Fruit fly (Drosophila melanogaster) whole organism, embryonic: Measurements from ENCODE around the gene RpS7.

Experiments
- Blimp-1 ChIP-seq: fragments of 200-800 bp; sonication (Bioruptor generic); optimal IDR thresholded peaks from 3 replicates; lab custom pipeline; 2018; ENCODE audit warnings: missing biosample characterization, missing genetic modification characterization, mild to moderate bottlenecking, moderate library complexity, missing genetic modification reagents
- CG11560 ChIP-seq: fragments of 200-800 bp; sonication (Bioruptor generic); IDR thresholded peaks from 3 replicates; pipeline ENCODE4 v1.3.6; 2022; ENCODE audit warnings: missing biosample characterization, missing genetic modification characterization
- CG12155 ChIP-seq: fragments of 200-800 bp; sonication (Bioruptor generic); optimal IDR thresholded peaks from 3 replicates; lab custom pipeline; 2016; ENCODE audit warnings: missing biosample characterization, missing genetic modification characterization
- CG12391 ChIP-seq: fragments of 200-800 bp; sonication (Bioruptor generic); optimal IDR thresholded peaks from 3 replicates; lab custom pipeline; 2018; ENCODE audit warnings: missing biosample characterization, mild to moderate bottlenecking, missing genetic modification characterization, moderate library complexity
- CG15269 ChIP-seq: fragments of 200-800 bp; sonication (Bioruptor generic); optimal IDR thresholded peaks from 2 replicates; lab custom pipeline; 2018; ENCODE audit warnings: missing biosample characterization, mild to moderate bottlenecking, missing genetic modification characterization, moderate library complexity
- CG15514 ChIP-seq: fragments of 200-800 bp; sonication (Bioruptor generic); optimal IDR thresholded peaks from 3 replicates; lab custom pipeline; 2017; ENCODE audit warnings: missing biosample characterization, missing genetic modification characterization, mild to moderate bottlenecking, moderate library complexity, missing genetic modification reagents
- CG17361 ChIP-seq: fragments of 200-800 bp; sonication (Bioruptor generic); IDR thresholded peaks from 3 replicates; pipeline ENCODE4 v1.3.6; 2022; ENCODE audit warnings: missing biosample characterization, missing genetic modification characterization
- CG32532 ChIP-seq: fragments of 200-800 bp; sonication (Bioruptor generic); IDR thresholded peaks from 2 replicates; pipeline ENCODE4 v1.3.6; 2022; ENCODE audit warnings: missing biosample characterization, missing genetic modification characterization
- CG3281 ChIP-seq: fragments of 200-800 bp; sonication (Bioruptor generic); optimal IDR thresholded peaks from 3 replicates; lab custom pipeline; 2017; ENCODE audit warnings: missing biosample characterization, mild to moderate bottlenecking, missing genetic modification characterization
- CG6813 ChIP-seq: fragments of 200-800 bp; sonication (Bioruptor generic); optimal IDR thresholded peaks from 2 replicates; lab custom pipeline; 2017; ENCODE audit warnings: missing biosample characterization, missing genetic modification characterization, mild to moderate bottlenecking, moderate library complexity, missing genetic modification reagents
- CG8281 ChIP-seq: fragments of 200-800 bp; sonication (Bioruptor generic); optimal IDR thresholded peaks from 2 replicates; lab custom pipeline; 2018; ENCODE audit warnings: missing biosample characterization, mild to moderate bottlenecking, missing genetic modification characterization, moderate library complexity
- CG8359 ChIP-seq: fragments of 200-800 bp; sonication (Bioruptor generic); optimal IDR thresholded peaks from 2 replicates; lab custom pipeline; 2017; ENCODE audit warnings: missing biosample characterization, mild to moderate bottlenecking, missing genetic modification characterization, borderline replicate concordance
- CoRest ChIP-seq: fragments of 200-800 bp; sonication (Bioruptor generic); optimal IDR thresholded peaks from 3 replicates; lab custom pipeline; 2018; ENCODE audit warnings: missing biosample characterization, mild to moderate bottlenecking, missing genetic modification characterization, moderate library complexity
- Dek ChIP-seq: fragments of 200-800 bp; sonication (Bioruptor generic); optimal IDR thresholded peaks from 3 replicates; lab custom pipeline; 2019; ENCODE audit warnings: missing biosample characterization, mild to moderate bottlenecking, missing genetic modification characterization, moderate library complexity
- Dfd ChIP-seq, 2 experiments: fragments of >200 bp; optimal IDR thresholded peaks; 2 replicates each; lab custom pipeline; 2017; ENCODE audit warnings: missing biosample characterization in 2 of 2, missing genetic modification characterization in 2 of 2
- Gsc ChIP-seq: fragments of 200-800 bp; sonication (Bioruptor generic); IDR thresholded peaks from 2 replicates; pipeline ENCODE4 v1.3.6; 2022; ENCODE audit warnings: missing biosample characterization, missing genetic modification characterization
- H2.0 ChIP-seq: fragments of 200-800 bp; sonication (Bioruptor generic); IDR thresholded peaks from 2 replicates; pipeline ENCODE4 v1.3.6; 2022; ENCODE audit warnings: missing biosample characterization, missing genetic modification characterization
- HmgZ ChIP-seq: fragments of 200-800 bp; sonication (Bioruptor generic); optimal IDR thresholded peaks from 2 replicates; lab custom pipeline; 2018; ENCODE audit warnings: missing biosample characterization, mild to moderate bottlenecking, missing genetic modification characterization
- Hsf ChIP-seq: fragments of 200-800 bp; sonication (Bioruptor generic); optimal IDR thresholded peaks from 3 replicates; lab custom pipeline; 2016; ENCODE audit warnings: missing biosample characterization, missing genetic modification characterization
- Lim3 ChIP-seq: fragments of 200-800 bp; sonication (Bioruptor generic); IDR thresholded peaks from 2 replicates; pipeline ENCODE4 v1.3.6; 2022; ENCODE audit warnings: missing biosample characterization, missing genetic modification characterization
- Myb ChIP-seq: fragments of 200-800 bp; sonication (Bioruptor generic); optimal IDR thresholded peaks from 2 replicates; lab custom pipeline; 2016; ENCODE audit warnings: missing biosample characterization, missing genetic modification characterization
- NC2β ChIP-seq: fragments of 200-800 bp; sonication (Bioruptor generic); optimal IDR thresholded peaks from 2 replicates; lab custom pipeline; 2016; ENCODE audit warnings: missing biosample characterization, missing genetic modification characterization
- NFAT ChIP-seq: fragments of 200-800 bp; sonication (Bioruptor generic); IDR thresholded peaks from 2 replicates; pipeline ENCODE4 v1.3.6; 2022; ENCODE audit warnings: missing biosample characterization, missing genetic modification characterization
- Nf-YC ChIP-seq: fragments of 200-800 bp; optimal IDR thresholded peaks from 3 replicates; lab custom pipeline; 2019; ENCODE audit warnings: missing biosample characterization, mild to moderate bottlenecking, missing genetic modification characterization, moderate library complexity
- Oaz ChIP-seq: fragments of 200-800 bp; sonication (Bioruptor generic); IDR thresholded peaks from 2 replicates; pipeline ENCODE4 v1.3.6; 2022; ENCODE audit warnings: missing biosample characterization, missing genetic modification characterization
- Opbp ChIP-seq: fragments of 200-800 bp; sonication (Bioruptor generic); IDR thresholded peaks from 3 replicates; pipeline ENCODE4 v1.3.6; 2022; ENCODE audit warnings: missing biosample characterization, missing genetic modification characterization; ENCODE audit not compliant: partially characterized antibody
- Sox100B ChIP-seq: fragments of 200-800 bp; sonication (Bioruptor generic); optimal IDR thresholded peaks from 3 replicates; lab custom pipeline; 2018; ENCODE audit warnings: missing biosample characterization, mild to moderate bottlenecking, missing genetic modification characterization
- Spps ChIP-seq: fragments of 200-800 bp; sonication (Bioruptor generic); optimal IDR thresholded peaks from 2 replicates; lab custom pipeline; 2018; ENCODE audit warnings: missing biosample characterization, mild to moderate bottlenecking, missing genetic modification characterization
- Sry-β ChIP-seq: fragments of 200-800 bp; sonication (Bioruptor generic); optimal IDR thresholded peaks from 2 replicates; lab custom pipeline; 2018; ENCODE audit warnings: missing biosample characterization, mild to moderate bottlenecking, missing genetic modification characterization, moderate library complexity
- amos ChIP-seq: fragments of 200-800 bp; sonication (Bioruptor generic); IDR thresholded peaks from 2 replicates; pipeline ENCODE4 v1.3.6; 2022; ENCODE audit warnings: missing biosample characterization, missing genetic modification characterization; ENCODE audit not compliant: partially characterized antibody
- bbx ChIP-seq: fragments of 200-800 bp; sonication (Bioruptor generic); IDR thresholded peaks from 2 replicates; pipeline ENCODE4 v1.3.6; 2022; ENCODE audit warnings: missing biosample characterization, missing genetic modification characterization; ENCODE audit not compliant: partially characterized antibody
- btn ChIP-seq: fragments of 200-800 bp; sonication (Bioruptor generic); optimal IDR thresholded peaks from 2 replicates; lab custom pipeline; 2016; ENCODE audit warnings: missing biosample characterization, missing genetic modification characterization
- chif ChIP-seq, 2 experiments: fragments of 200-800 bp; sonication (Bioruptor generic); optimal IDR thresholded peaks; 3 replicates each; lab custom pipeline; 2016; ENCODE audit warnings: missing biosample characterization in 2 of 2, missing genetic modification characterization in 2 of 2
- chinmo ChIP-seq: fragments of 200-800 bp; sonication (Bioruptor generic); IDR thresholded peaks from 4 replicates; pipeline ENCODE4 v1.3.6; 2022; ENCODE audit warnings: missing biosample characterization, missing genetic modification characterization; ENCODE audit not compliant: partially characterized antibody
- da ChIP-seq: fragments of 200-800 bp; sonication (Bioruptor generic); optimal IDR thresholded peaks from 2 replicates; lab custom pipeline; 2016; ENCODE audit warnings: missing biosample characterization, missing genetic modification characterization
- hbn ChIP-seq: fragments of 200-800 bp; sonication (Bioruptor generic); IDR thresholded peaks from 2 replicates; pipeline ENCODE4 v1.3.6; 2022; ENCODE audit warnings: missing biosample characterization, missing genetic modification characterization; ENCODE audit not compliant: partially characterized antibody
- hkb ChIP-seq, 2 experiments: fragments of 200-800 bp in 1 of 2; fragments of >200 bp in 1 of 2; sonication (Bioruptor generic) in 1 of 2; IDR thresholded peaks in 1 of 2; optimal IDR thresholded peaks in 1 of 2; 2 replicates each; pipeline versions ENCODE4 v1.3.6 to Lab custom; 2017 to 2022; ENCODE audit warnings: missing biosample characterization in 1 of 2, missing genetic modification characterization in 1 of 2
- ind ChIP-seq: fragments of 200-800 bp; sonication (Bioruptor generic); optimal IDR thresholded peaks from 3 replicates; lab custom pipeline; 2016; ENCODE audit warnings: missing biosample characterization, missing genetic modification characterization
- knrl ChIP-seq: fragments of 200-800 bp; sonication (Bioruptor generic); IDR thresholded peaks from 3 replicates; pipeline ENCODE4 v1.3.6; 2022; ENCODE audit warnings: missing biosample characterization, missing genetic modification characterization; ENCODE audit not compliant: partially characterized antibody
- lmd ChIP-seq: fragments of 200-800 bp; sonication (Bioruptor generic); IDR thresholded peaks from 2 replicates; pipeline ENCODE4 v1.3.6; 2022; ENCODE audit warnings: missing biosample characterization, missing genetic modification characterization
- nerfin-1 ChIP-seq: fragments of 200-800 bp; sonication (Bioruptor generic); optimal IDR thresholded peaks from 3 replicates; lab custom pipeline; 2019; ENCODE audit warnings: missing biosample characterization, mild to moderate bottlenecking, missing genetic modification characterization, moderate library complexity
- prd ChIP-seq, 3 experiments: fragments of >200 bp in 2 of 3; fragments of 200-800 bp in 1 of 3; sonication (Bioruptor generic) in 1 of 3; optimal IDR thresholded peaks in 2 of 3; IDR thresholded peaks in 1 of 3; 2 replicates in 2 of 3; 3 replicates in 1 of 3; pipeline versions ENCODE4 v1.3.6 to Lab custom; 2017 to 2022; ENCODE audit warnings: missing biosample characterization in 1 of 3, missing genetic modification characterization in 1 of 3
- sqz ChIP-seq: fragments of 200-800 bp; sonication (Bioruptor generic); optimal IDR thresholded peaks from 3 replicates; lab custom pipeline; 2018; ENCODE audit warnings: missing biosample characterization, mild to moderate bottlenecking, missing genetic modification characterization
- sug ChIP-seq: fragments of 200-800 bp; optimal IDR thresholded peaks from 2 replicates; lab custom pipeline; 2019; ENCODE audit warnings: missing biosample characterization, mild to moderate bottlenecking, missing genetic modification characterization, moderate library complexity
- tap ChIP-seq: fragments of 200-800 bp; optimal IDR thresholded peaks from 3 replicates; lab custom pipeline; 2019; ENCODE audit warnings: missing biosample characterization, mild to moderate bottlenecking, missing genetic modification characterization, moderate library complexity
- vvl ChIP-seq: fragments of 200-800 bp; sonication (Bioruptor generic); IDR thresholded peaks from 2 replicates; pipeline ENCODE4 v1.3.6; 2022; ENCODE audit warnings: missing biosample characterization, missing genetic modification characterization

The RpS7 gene

DNA sequence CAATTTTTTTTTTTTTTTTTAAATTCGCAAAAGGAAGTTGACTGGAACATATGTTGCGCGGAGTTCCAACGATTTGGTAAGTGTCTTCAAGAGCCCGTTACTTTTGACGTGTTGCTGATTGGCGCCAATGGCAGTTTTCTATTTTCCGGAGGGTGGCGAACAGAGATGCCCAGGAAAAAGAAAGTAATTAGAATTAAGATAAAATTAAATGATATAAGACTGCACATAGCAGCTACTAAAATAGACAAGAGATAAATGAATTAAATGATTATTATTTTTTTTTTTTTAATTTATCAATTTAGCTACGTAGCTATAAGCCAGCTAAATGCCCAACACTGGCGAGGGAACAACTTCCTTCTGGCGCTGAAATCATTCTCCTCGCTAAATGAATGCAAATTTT is 13.4 kb upstream of the RpS7 start (continued):
- TF ChIP-seq Sry-β (GFP tag; lab: Kevin White, UChicago), result peak; percentile 73
- TF ChIP-seq Opbp (GFP tag; lab: Robert Waterston, UW), result no peak
- TF ChIP-seq bbx (GFP tag; lab: Robert Waterston, UW), result no peak
- no peak for TF ChIP-seq hkb (optimal IDR thresholded peaks at IDR 0.05; lab: Kevin White, UChicago)
- peak; percentile 59; the same call in 1 of the 2 replicates for TF ChIP-seq hkb (GFP tag; IDR thresholded peaks at IDR 0.05; lab: Robert Waterston, UW)
- no peak for TF ChIP-seq NC2β (GFP tag; lab: Kevin White, UChicago)
- TF ChIP-seq H2.0 (GFP tag; lab: Robert Waterston, UW), result no peak
- no peak for TF ChIP-seq CG6813 (GFP tag; lab: Kevin White, UChicago)
- no peak for TF ChIP-seq HmgZ
- peak; percentile 18 for TF ChIP-seq Blimp-1 (GFP tag; lab: Kevin White, UChicago)
- TF ChIP-seq prd (optimal IDR thresholded peaks at IDR 0.05; lab: Kevin White, UChicago), result no peak
- TF ChIP-seq prd (GFP tag; IDR thresholded peaks at IDR 0.05; lab: Robert Waterston, UW), result peak; percentile 71; the same call in 2 of the 3 replicates
- no peak for TF ChIP-seq Myb (GFP tag; lab: Kevin White, UChicago)
- TF ChIP-seq Oaz, result no peak
- no peak for TF ChIP-seq Spps
- no peak for TF ChIP-seq CG8281
- no peak for TF ChIP-seq lmd (GFP tag; lab: Robert Waterston, UW)
- TF ChIP-seq nerfin-1 (tag; lab: Kevin White, UChicago), result no peak
- TF ChIP-seq hbn (GFP tag; lab: Robert Waterston, UW), result no peak
- TF ChIP-seq Gsc (GFP tag; lab: Robert Waterston, UW), result no peak
- peak; percentile 3 for TF ChIP-seq Hsf
- 0 out of 3 replicates have a peak, but pooled peaks have one; percentile 20 for TF ChIP-seq CG17361 (GFP tag; lab: Robert Waterston, UW)
- no peak for TF ChIP-seq CG8359
- TF ChIP-seq Dfd (GFP tag; optimal IDR thresholded peaks at IDR 0.05; lab: Kevin White, UChicago), result no peak
- no peak for TF ChIP-seq chinmo
- no peak for TF ChIP-seq CoRest (tag; lab: Kevin White, UChicago)
- no peak for TF ChIP-seq NFAT (GFP tag; lab: Robert Waterston, UW)
- TF ChIP-seq ind (GFP tag; lab: Kevin White, UChicago), result no peak
- TF ChIP-seq CG15514 (GFP tag; lab: Kevin White, UChicago), result no peak

DNA sequence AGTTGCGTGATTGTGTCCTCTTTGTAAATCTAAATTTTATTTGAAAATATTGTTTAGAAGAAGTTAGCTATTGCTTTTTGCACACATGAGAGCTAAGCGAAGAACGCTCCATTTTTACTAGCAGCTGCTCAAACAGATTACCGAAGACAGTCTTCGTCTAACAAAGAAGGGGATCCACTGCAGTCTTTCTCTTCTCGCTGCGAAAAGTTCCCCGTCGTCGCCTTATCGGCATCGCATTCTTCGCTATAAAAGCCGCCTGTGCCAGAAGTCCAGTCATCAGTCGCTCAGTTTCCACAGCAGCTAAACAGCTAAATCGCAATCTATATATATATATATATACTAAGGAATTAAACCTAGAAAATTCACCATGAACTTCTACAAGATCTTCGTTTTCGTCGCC is 7.4 kb upstream of the RpS7 start, which contains the start of gene CecC:
Gene CecC, plus strand, starts transcription at position 275 of the 400 bp plus-strand sequence.
- TF ChIP-seq Dek (tag; lab: Kevin White, UChicago), result no peak
- TF ChIP-seq btn (GFP tag; lab: Kevin White, UChicago), result no peak
- TF ChIP-seq da (GFP tag; lab: Kevin White, UChicago), result no peak
- TF ChIP-seq sqz, result no peak
- no peak for TF ChIP-seq knrl (GFP tag; lab: Robert Waterston, UW)
- no peak for TF ChIP-seq CG15269 (tag; lab: Kevin White, UChicago)
- TF ChIP-seq Nf-YC (tag; lab: Kevin White, UChicago), result no peak
- no peak for TF ChIP-seq CG12155 (GFP tag; lab: Kevin White, UChicago)
- no peak for TF ChIP-seq chif (GFP tag; optimal IDR thresholded peaks at IDR 0.05; lab: Kevin White, UChicago)
- TF ChIP-seq CG12391 (tag; lab: Kevin White, UChicago), result no peak
- no peak for TF ChIP-seq amos (GFP tag; lab: Robert Waterston, UW)
- no peak for TF ChIP-seq CG3281 (GFP tag; lab: Kevin White, UChicago)
- no peak for TF ChIP-seq Lim3 (GFP tag; lab: Robert Waterston, UW)
- TF ChIP-seq tap (tag; lab: Kevin White, UChicago), result no peak
- no peak for TF ChIP-seq CG11560 (tag; lab: Robert Waterston, UW)
- no peak for TF ChIP-seq sug
- no peak for TF ChIP-seq vvl (GFP tag; lab: Robert Waterston, UW)
- no peak for TF ChIP-seq Sox100B (GFP tag; lab: Kevin White, UChicago)
- no peak for TF ChIP-seq CG32532 (GFP tag; lab: Robert Waterston, UW)
